In the genomic region with DNA sequence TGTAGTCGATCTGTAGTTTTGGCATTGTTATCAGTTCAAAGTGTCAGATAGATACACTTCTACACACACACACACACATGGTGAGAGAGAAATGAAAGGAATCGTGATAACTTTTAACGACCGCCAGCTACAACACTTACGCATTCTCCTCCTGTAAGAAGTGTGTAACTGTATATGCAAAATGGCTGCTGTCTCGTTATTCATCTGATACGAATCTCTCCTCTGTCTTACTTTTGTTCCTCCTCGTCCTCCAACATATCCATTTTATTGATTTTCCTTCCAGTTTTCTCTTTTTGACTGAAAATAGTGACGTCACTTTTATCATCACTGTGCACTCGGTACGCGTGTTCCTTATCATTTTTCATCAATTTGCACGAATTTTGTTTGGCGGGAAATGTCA, we compare ENCODE assay signal across 3 worm cellular contexts.
A peak's percentile ranks its signal among the peaks of the same experiment; 100 is the strongest.
TF ChIP-seq lines count a peak whose summit lies in the region.

No protein-coding gene starts in this region.

TF ChIP-seq in whole organism, L1 larva, 84 proteins besides CTCF, POLR2A, EP300 and RAD21 (continued from another document):
- no peak for TF ChIP-seq lsy-2 (tag; optimal IDR thresholded peaks at IDR 0.05; lab: Kevin White, UChicago)
- peak; percentile 68 for TF ChIP-seq elt-2 (tag; optimal IDR thresholded peaks at IDR 0.05; lab: Kevin White, UChicago)

TF ChIP-seq in whole organism, L3 larva, 47 proteins besides CTCF, POLR2A, EP300 and RAD21 (continued from another document):
- TF ChIP-seq nhr-237 (tag; optimal IDR thresholded peaks at IDR 0.05; lab: Kevin White, UChicago) (no peak), ceh-9 (tag; optimal IDR thresholded peaks at IDR 0.05; lab: Kevin White, UChicago) (no peak), nhr-28 (tag; optimal IDR thresholded peaks at IDR 0.05; lab: Kevin White, UChicago) (no peak), nhr-25 (tag; optimal IDR thresholded peaks at IDR 0.05; lab: Kevin White, UChicago) (peak; percentile 7), nhr-12 (tag; optimal IDR thresholded peaks at IDR 0.05; lab: Kevin White, UChicago) (no peak), egl-27 (tag; optimal IDR thresholded peaks at IDR 0.05; lab: Kevin White, UChicago) (no peak), skn-1 (tag; optimal IDR thresholded peaks at IDR 0.05; lab: Kevin White, UChicago) (peak; percentile 19)

TF ChIP-seq in whole organism, L4 larva, 104 proteins besides CTCF, POLR2A, EP300 and RAD21 (continued from another document):
- TF ChIP-seq aly-2 (tag; optimal IDR thresholded peaks at IDR 0.05; lab: Kevin White, UChicago), result no peak
- TF ChIP-seq nhr-11 (tag; optimal IDR thresholded peaks at IDR 0.05; lab: Kevin White, UChicago), result no peak
- peak; percentile 78 for TF ChIP-seq nhr-48 (tag; optimal IDR thresholded peaks at IDR 0.05; lab: Kevin White, UChicago)
- TF ChIP-seq lin-29 (GFP tag; IDR thresholded peaks at IDR 0.05; lab: Robert Waterston, UW), result no peak
- TF ChIP-seq ZK546.5 (tag; optimal IDR thresholded peaks at IDR 0.05; lab: Kevin White, UChicago), result no peak
- TF ChIP-seq tra-1 (GFP tag; IDR thresholded peaks at IDR 0.05; lab: Robert Waterston, UW), result no peak
- no peak for TF ChIP-seq nhr-111 (GFP tag; optimal IDR thresholded peaks at IDR 0.05; lab: Kevin White, UChicago)
- no peak for TF ChIP-seq nhr-10 (tag; optimal IDR thresholded peaks at IDR 0.05; lab: Kevin White, UChicago)
- TF ChIP-seq lin-1 (GFP tag; IDR thresholded peaks at IDR 0.05; lab: Robert Waterston, UW), result no peak
- TF ChIP-seq ctbp-1 (GFP tag; IDR thresholded peaks at IDR 0.05; lab: Robert Waterston, UW), result no peak
- no peak for TF ChIP-seq dmd-8 (GFP tag; IDR thresholded peaks at IDR 0.05; lab: Robert Waterston, UW)
- no peak for TF ChIP-seq lin-38 (GFP tag; IDR thresholded peaks at IDR 0.05; lab: Robert Waterston, UW)
- TF ChIP-seq lir-3 (tag; optimal IDR thresholded peaks at IDR 0.05; lab: Kevin White, UChicago), result no peak
- peak; percentile 44 for TF ChIP-seq pqm-1 (tag; optimal IDR thresholded peaks at IDR 0.05; lab: Kevin White, UChicago)
- no peak for TF ChIP-seq nhr-6 (tag; optimal IDR thresholded peaks at IDR 0.05; lab: Kevin White, UChicago)
- no peak for TF ChIP-seq unc-39 (tag; optimal IDR thresholded peaks at IDR 0.05; lab: Kevin White, UChicago)
- no peak for TF ChIP-seq lin-15B (tag; optimal IDR thresholded peaks at IDR 0.05; lab: Kevin White, UChicago)
- TF ChIP-seq hmg-1.1 (GFP tag; IDR thresholded peaks at IDR 0.05; lab: Robert Waterston, UW), result no peak
- no peak for TF ChIP-seq nhr-76 (tag; optimal IDR thresholded peaks at IDR 0.05; lab: Kevin White, UChicago)
- no peak for TF ChIP-seq ztf-7 (tag; optimal IDR thresholded peaks at IDR 0.05; lab: Kevin White, UChicago)
- peak; percentile 46 for TF ChIP-seq dve-1 (tag; optimal IDR thresholded peaks at IDR 0.05; lab: Kevin White, UChicago; ENCODE audit: insufficient read depth)
- no peak for TF ChIP-seq madf-9 (GFP tag; conservative IDR thresholded peaks at IDR 0.05; lab: Robert Waterston, UW)
- no peak for TF ChIP-seq attf-4 (tag; optimal IDR thresholded peaks at IDR 0.05; lab: Kevin White, UChicago)
- no peak for TF ChIP-seq daf-16 (GFP tag; optimal IDR thresholded peaks at IDR 0.05; lab: Kevin White, UChicago)
- TF ChIP-seq daf-16 (tag; optimal IDR thresholded peaks at IDR 0.05; lab: Kevin White, UChicago), result peak; percentile 48
- no peak for TF ChIP-seq ceh-20 (GFP tag; IDR thresholded peaks at IDR 0.05; lab: Robert Waterston, UW)
- peak in 1 of 2 experiments; percentile 6 for TF ChIP-seq lsy-2 (tag; optimal IDR thresholded peaks at IDR 0.05; lab: Kevin White, UChicago)
- TF ChIP-seq zip-11 (GFP tag; IDR thresholded peaks at IDR 0.05; lab: Robert Waterston, UW), result no peak
- no peak; the same call in 1 of the 2 replicates for TF ChIP-seq T26A8.4 (GFP tag; IDR thresholded peaks at IDR 0.05; lab: Robert Waterston, UW)
- no peak for TF ChIP-seq sdz-12 (GFP tag; optimal IDR thresholded peaks at IDR 0.05; lab: Kevin White, UChicago)
- TF ChIP-seq ceh-62 (tag; optimal IDR thresholded peaks at IDR 0.05; lab: Kevin White, UChicago), result no peak
- peak; percentile 25 for TF ChIP-seq nhr-102 (tag; optimal IDR thresholded peaks at IDR 0.05; lab: Kevin White, UChicago)
- TF ChIP-seq cey-2 (tag; optimal IDR thresholded peaks at IDR 0.05; lab: Kevin White, UChicago; ENCODE audit: borderline replicate concordance, insufficient read depth), result no peak
- TF ChIP-seq egl-27 (tag; optimal IDR thresholded peaks at IDR 0.05; lab: Kevin White, UChicago), result no peak
- peak in 1 of 2 experiments; percentile 24 for TF ChIP-seq hif-1 (tag; optimal IDR thresholded peaks at IDR 0.05; lab: Kevin White, UChicago)
- TF ChIP-seq dmd-6 (GFP tag; IDR thresholded peaks at IDR 0.05; lab: Robert Waterston, UW), result peak; percentile 70
- peak in 1 of 2 experiments; percentile 74 for TF ChIP-seq unc-62 (GFP tag; optimal IDR thresholded peaks at IDR 0.05 in 1 of 2; lab: Kevin White, UChicago)
- no peak for TF ChIP-seq unc-62 (tag; optimal IDR thresholded peaks at IDR 0.05; lab: Kevin White, UChicago)
- peak; percentile 100 for TF ChIP-seq nhr-28 (tag; optimal IDR thresholded peaks at IDR 0.05; lab: Kevin White, UChicago)
- TF ChIP-seq Y105C5A.15 (GFP tag; IDR thresholded peaks at IDR 0.05; lab: Robert Waterston, UW), result no peak
- TF ChIP-seq mxl-3 (GFP tag; optimal IDR thresholded peaks at IDR 0.05; lab: Kevin White, UChicago), result peak; percentile 45
- no peak for TF ChIP-seq pha-4 (GFP tag; IDR thresholded peaks at IDR 0.05; lab: Robert Waterston, UW)
- no peak for TF ChIP-seq pha-4 (tag; optimal IDR thresholded peaks at IDR 0.05; lab: Kevin White, UChicago)
- TF ChIP-seq mdl-1 (tag; optimal IDR thresholded peaks at IDR 0.05; lab: Kevin White, UChicago), result peak in 1 of 2 experiments; percentile 61
- TF ChIP-seq lin-13 (GFP tag; optimal IDR thresholded peaks at IDR 0.05; lab: Kevin White, UChicago), result peak; percentile 50
- no peak for TF ChIP-seq egl-43 (GFP tag; IDR thresholded peaks at IDR 0.05; lab: Robert Waterston, UW)
- no peak for TF ChIP-seq F10B5.3 (tag; optimal IDR thresholded peaks at IDR 0.05; lab: Kevin White, UChicago)
- no peak for TF ChIP-seq fkh-10 (GFP tag; optimal IDR thresholded peaks at IDR 0.05; lab: Kevin White, UChicago)
